Fruit fly (Drosophila melanogaster): ENCODE results near the gene ATPsynB.
A peak's percentile ranks its signal among the peaks of the same experiment; 100 is the strongest.

The ATPsynB gene

dm6 chr3L:9742342-9742741 is 12.5 kb downstream of the ATPsynB start (continued):
- TF ChIP-seq jim (GFP tag; optimal IDR thresholded peaks at IDR 0.05) (no peak), fru (GFP tag; optimal IDR thresholded peaks at IDR 0.05) (peak; percentile 77), sage (GFP tag; optimal IDR thresholded peaks at IDR 0.05) (peak; percentile 38), Dif (GFP tag; optimal IDR thresholded peaks at IDR 0.05; ENCODE audit: partially characterized antibody) (no peak)

DNA sequence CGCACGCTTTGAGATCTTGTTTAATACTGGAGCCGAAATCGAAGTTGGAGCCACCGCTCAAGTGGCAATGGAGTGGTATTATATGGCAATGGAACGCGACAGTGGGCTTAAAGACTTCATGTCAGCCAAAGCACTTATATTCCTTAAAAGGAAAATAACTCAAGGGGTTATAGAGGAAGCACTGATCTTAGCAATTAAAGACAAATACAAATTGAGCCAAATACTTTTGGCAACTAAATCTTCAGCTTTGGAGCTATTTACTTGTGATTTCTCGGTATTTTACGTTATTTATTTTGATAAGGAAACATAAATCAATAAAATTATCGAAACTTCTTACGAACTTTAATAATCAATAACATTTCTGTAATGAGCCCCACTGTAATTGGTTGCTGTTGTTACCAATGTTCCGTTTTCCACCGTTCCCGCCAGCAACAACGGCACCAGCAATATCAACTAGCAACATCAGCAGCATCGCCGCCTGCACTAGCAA is 14.3 kb downstream of the ATPsynB start:
- TF ChIP-seq OdsH (GFP tag; optimal IDR thresholded peaks at IDR 0.05), result peak; percentile 79
- TF ChIP-seq rgr (GFP tag; optimal IDR thresholded peaks at IDR 0.05), result peak; percentile 65
- peak; percentile 81 for TF ChIP-seq ey (GFP tag; optimal IDR thresholded peaks at IDR 0.05)
- peak; percentile 75 for TF ChIP-seq Hnf4 (GFP tag; optimal IDR thresholded peaks at IDR 0.05)
- peak; percentile 90 for TF ChIP-seq sage (GFP tag; optimal IDR thresholded peaks at IDR 0.05)
- TF ChIP-seq HLH106 (tag; optimal IDR thresholded peaks at IDR 0.05), result peak; percentile 96
- peak; percentile 79 for TF ChIP-seq CG32264 (GFP tag; optimal IDR thresholded peaks at IDR 0.05)
- TF ChIP-seq CrebA (GFP tag; optimal IDR thresholded peaks at IDR 0.05; ENCODE audit: borderline replicate concordance), result peak; percentile 7
- peak; percentile 87 for TF ChIP-seq Sp1 (GFP tag; optimal IDR thresholded peaks at IDR 0.05)
- TF ChIP-seq usp (GFP tag; optimal IDR thresholded peaks at IDR 0.05), result no peak
- peak; percentile 94 for TF ChIP-seq CG9705 (GFP tag; optimal IDR thresholded peaks at IDR 0.05)
- TF ChIP-seq GATAd (GFP tag; optimal IDR thresholded peaks at IDR 0.05), result no peak
- TF ChIP-seq Rel (GFP tag; optimal IDR thresholded peaks at IDR 0.05), result peak; percentile 41
- TF ChIP-seq Rel (tag; optimal IDR thresholded peaks at IDR 0.05), result peak; percentile 53
- TF ChIP-seq woc (GFP tag; optimal IDR thresholded peaks at IDR 0.05), result peak; percentile 90
- TF ChIP-seq brk (GFP tag; optimal IDR thresholded peaks at IDR 0.05), result no peak
- TF ChIP-seq fru (GFP tag; optimal IDR thresholded peaks at IDR 0.05), result peak; percentile 88
- no peak for TF ChIP-seq jim (GFP tag; optimal IDR thresholded peaks at IDR 0.05)
- no peak for TF ChIP-seq Vsx2 (GFP tag; optimal IDR thresholded peaks at IDR 0.05; ENCODE audit: partially characterized antibody)
- peak; percentile 83 for TF ChIP-seq br (GFP tag; optimal IDR thresholded peaks at IDR 0.05)
- peak; percentile 60 to 88 for TF ChIP-seq foxo (GFP tag; optimal IDR thresholded peaks at IDR 0.05)
- peak; percentile 76 for TF ChIP-seq psq (GFP tag; optimal IDR thresholded peaks at IDR 0.05)
- TF ChIP-seq sv (GFP tag; optimal IDR thresholded peaks at IDR 0.05), result peak; percentile 65
- TF ChIP-seq Hr83 (GFP tag; optimal IDR thresholded peaks at IDR 0.05; ENCODE audit: poor library complexity, severe bottlenecking), result peak; percentile 13
- TF ChIP-seq h (GFP tag; optimal IDR thresholded peaks at IDR 0.05), result peak; percentile 87
- no peak for TF ChIP-seq pan (optimal IDR thresholded peaks at IDR 0.05)
- peak; percentile 92 for TF ChIP-seq dmrt93B (GFP tag; optimal IDR thresholded peaks at IDR 0.05)

- TF ChIP-seq fru (GFP tag; optimal IDR thresholded peaks at IDR 0.05) (no peak), OdsH (GFP tag; optimal IDR thresholded peaks at IDR 0.05) (no peak), h (GFP tag; optimal IDR thresholded peaks at IDR 0.05) (no peak)
These were observed 15.6 kb downstream of the ATPsynB start for dm6 chr3L:9745393-9745792.

DNA sequence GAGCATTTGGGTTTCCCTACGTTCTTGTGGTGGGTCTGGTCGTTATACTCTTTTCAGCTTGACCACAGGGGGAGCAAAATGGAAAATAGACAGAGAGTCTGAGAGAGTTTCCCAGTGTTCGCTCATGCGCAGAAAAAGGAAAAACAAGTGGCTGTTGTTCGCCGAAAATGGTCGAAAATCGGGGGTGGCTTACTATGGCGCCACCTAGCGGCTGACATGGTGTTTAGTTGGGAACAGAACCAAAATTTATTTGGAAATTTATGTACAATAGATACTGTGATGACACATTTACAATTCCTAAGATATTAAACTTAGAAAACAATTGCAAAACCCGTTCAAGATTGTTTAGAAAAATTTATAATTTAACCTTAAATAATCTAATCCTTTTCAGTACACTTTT is 21.8 kb downstream of the ATPsynB start:
- TF ChIP-seq Myc (optimal IDR thresholded peaks at IDR 0.05) (peak; percentile 34), fru (GFP tag; optimal IDR thresholded peaks at IDR 0.05) (no peak), jim (GFP tag; optimal IDR thresholded peaks at IDR 0.05) (no peak)

DNA sequence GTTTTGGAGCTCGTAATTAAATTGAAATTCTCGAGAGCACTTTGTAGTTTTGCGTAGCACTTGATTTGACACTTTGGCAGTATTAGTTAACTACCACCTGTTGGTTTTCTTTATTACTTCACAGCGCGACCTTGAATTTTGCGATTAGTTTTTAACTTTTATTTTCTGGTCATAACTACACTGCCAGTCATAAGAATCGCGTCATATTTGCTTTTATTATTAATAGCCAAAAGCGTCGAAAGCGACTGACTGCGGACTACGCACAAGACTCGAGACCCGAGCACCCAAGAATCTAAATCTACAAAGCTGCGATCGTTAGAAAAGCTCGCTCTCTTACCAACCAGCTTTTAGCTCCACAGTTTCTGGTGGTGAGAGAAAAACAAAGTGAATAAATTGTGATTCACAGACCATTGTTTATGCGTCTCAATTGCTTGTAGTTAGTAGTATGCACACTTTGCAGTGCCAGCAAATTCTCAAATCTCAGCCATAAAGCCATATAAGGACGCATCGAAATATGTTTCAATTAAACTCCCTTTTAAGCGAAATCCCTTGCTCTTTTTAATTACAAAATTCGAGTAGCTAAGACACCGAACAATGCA is 30.5 kb downstream of the ATPsynB start, which contains the start of gene CG42268:
Gene CG42268 (minus strand): TSS at position 245 of the 599 bp plus-strand sequence.
- TF ChIP-seq Rel (GFP tag; optimal IDR thresholded peaks at IDR 0.05) (no peak), Rel (tag; optimal IDR thresholded peaks at IDR 0.05) (peak; percentile 52), sv (GFP tag; optimal IDR thresholded peaks at IDR 0.05) (no peak), br (GFP tag; optimal IDR thresholded peaks at IDR 0.05) (no peak)

DNA sequence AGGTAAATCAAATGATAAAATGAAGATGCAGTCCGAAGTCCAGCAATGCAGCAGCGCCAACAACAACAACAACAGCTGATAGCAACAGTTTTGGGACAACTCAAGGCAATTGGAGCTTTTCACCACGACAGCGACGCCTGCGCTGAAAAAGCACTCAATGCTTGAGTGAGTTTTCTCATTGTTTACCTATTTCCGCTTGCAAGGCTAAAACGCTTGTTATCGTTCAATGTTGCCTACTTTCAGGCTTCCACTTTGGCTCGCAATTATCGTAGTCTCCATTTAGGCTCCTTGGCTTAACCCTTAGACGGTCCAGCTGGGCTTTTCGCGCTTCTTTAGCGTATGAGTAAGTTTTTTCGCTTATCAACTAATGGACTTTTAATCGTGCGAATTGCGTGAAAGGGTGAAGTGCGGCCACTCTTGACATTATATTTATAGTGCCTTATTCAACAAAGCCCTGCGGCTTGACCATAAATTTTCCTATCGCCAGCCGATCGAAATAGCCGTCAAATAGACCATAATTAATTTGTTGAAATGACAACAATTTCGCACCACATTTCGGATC is 32.3 kb downstream of the ATPsynB start:
- TF ChIP-seq Myc (optimal IDR thresholded peaks at IDR 0.05) (peak; percentile 84), N (GFP tag; optimal IDR thresholded peaks at IDR 0.05) (peak; percentile 90), woc (GFP tag; optimal IDR thresholded peaks at IDR 0.05) (no peak), Hnf4 (GFP tag; optimal IDR thresholded peaks at IDR 0.05) (peak; percentile 5), Vsx2 (GFP tag; optimal IDR thresholded peaks at IDR 0.05; ENCODE audit: partially characterized antibody) (no peak), rgr (GFP tag; optimal IDR thresholded peaks at IDR 0.05) (peak; percentile 23), dl (GFP tag; optimal IDR thresholded peaks at IDR 0.05; ENCODE audit: insufficient read depth in 1 of 2, partially characterized antibody in 2 of 2) (no peak)

Data from whole organism, wandering third instar larva.